Fruit fly (Drosophila melanogaster) whole organism, embryonic: Measurements from ENCODE around the gene cert.
A peak's percentile ranks its signal among the peaks of the same experiment; 100 is the strongest.

ENCODE experiments used
- Abd-B ChIP-seq: fragments of 200-800 bp; sonication (Bioruptor generic); optimal IDR thresholded peaks from 2 replicates; lab custom pipeline; 2018; ENCODE audit warnings: missing biosample characterization, mild to moderate bottlenecking, missing genetic modification characterization, moderate library complexity
- Adf1 ChIP-seq: fragments of 200-800 bp; sonication (Bioruptor generic); IDR thresholded peaks from 2 replicates; pipeline ENCODE4 v1.3.6; 2022; ENCODE audit warnings: missing biosample characterization, missing genetic modification characterization
- Awh ChIP-seq: fragments of 200-800 bp; sonication (Bioruptor generic); IDR thresholded peaks from 2 replicates; pipeline ENCODE4, ENCODE4 v1.3.6; 2022; ENCODE audit warnings: missing biosample characterization, missing genetic modification characterization
- Bgb ChIP-seq: fragments of 200-800 bp; sonication (Bioruptor generic); IDR thresholded peaks from 2 replicates; pipeline ENCODE4 v1.3.6; 2022; ENCODE audit warnings: missing biosample characterization, missing genetic modification characterization; ENCODE audit not compliant: partially characterized antibody
- CG10543 ChIP-seq: fragments of 200-800 bp; sonication (Bioruptor generic); optimal IDR thresholded peaks from 3 replicates; lab custom pipeline; 2017; ENCODE audit warnings: missing biosample characterization, mild to moderate bottlenecking, missing genetic modification characterization, moderate library complexity
- CG12391 ChIP-seq: fragments of 200-800 bp; sonication (Bioruptor generic); optimal IDR thresholded peaks from 3 replicates; lab custom pipeline; 2018; ENCODE audit warnings: missing biosample characterization, mild to moderate bottlenecking, missing genetic modification characterization, moderate library complexity
- CG13296 ChIP-seq: fragments of 200-800 bp; sonication (Bioruptor generic); optimal IDR thresholded peaks from 3 replicates; lab custom pipeline; 2018; ENCODE audit warnings: missing biosample characterization, mild to moderate bottlenecking, missing genetic modification characterization
- CG14710 ChIP-seq: fragments of 200-800 bp; sonication (Bioruptor generic); optimal IDR thresholded peaks from 3 replicates; lab custom pipeline; 2019; ENCODE audit warnings: missing biosample characterization, mild to moderate bottlenecking, missing genetic modification characterization, moderate library complexity
- CG16863 ChIP-seq: fragments of 200-800 bp; sonication (Bioruptor generic); optimal IDR thresholded peaks from 3 replicates; lab custom pipeline; 2016; ENCODE audit warnings: missing biosample characterization, missing genetic modification characterization
- CG17359 ChIP-seq: fragments of 200-800 bp; sonication (Bioruptor generic); optimal IDR thresholded peaks from 3 replicates; lab custom pipeline; 2018; ENCODE audit warnings: missing biosample characterization, mild to moderate bottlenecking, missing genetic modification characterization, moderate library complexity
- CG17829 ChIP-seq: fragments of 200-800 bp; optimal IDR thresholded peaks from 2 replicates; lab custom pipeline; 2019; ENCODE audit warnings: missing biosample characterization, mild to moderate bottlenecking, missing genetic modification characterization, moderate library complexity
- CG2120 ChIP-seq: fragments of 200-800 bp; sonication (Bioruptor generic); optimal IDR thresholded peaks from 3 replicates; lab custom pipeline; 2016; ENCODE audit warnings: missing biosample characterization, missing genetic modification characterization
- CG30020 ChIP-seq: fragments of 200-800 bp; optimal IDR thresholded peaks from 2 replicates; lab custom pipeline; 2019; ENCODE audit warnings: missing biosample characterization, mild to moderate bottlenecking, missing genetic modification characterization, moderate library complexity
- CG30403 ChIP-seq: fragments of 200-800 bp; sonication (Bioruptor generic); optimal IDR thresholded peaks from 3 replicates; lab custom pipeline; 2016; ENCODE audit warnings: missing biosample characterization, missing genetic modification characterization
- CG3065 ChIP-seq: fragments of 200-800 bp; sonication (Bioruptor generic); optimal IDR thresholded peaks from 2 replicates; lab custom pipeline; 2016; ENCODE audit warnings: missing biosample characterization, missing genetic modification characterization
- CG3281 ChIP-seq: fragments of 200-800 bp; sonication (Bioruptor generic); optimal IDR thresholded peaks from 3 replicates; lab custom pipeline; 2017; ENCODE audit warnings: missing biosample characterization, mild to moderate bottlenecking, missing genetic modification characterization
- CG4707 ChIP-seq: fragments of 200-800 bp; sonication (Bioruptor generic); optimal IDR thresholded peaks from 2 replicates; lab custom pipeline; 2018; ENCODE audit warnings: missing biosample characterization, mild to moderate bottlenecking, missing genetic modification characterization, moderate library complexity
- CG4820 ChIP-seq: fragments of 200-800 bp; sonication (Bioruptor generic); optimal IDR thresholded peaks from 3 replicates; lab custom pipeline; 2016; ENCODE audit warnings: missing biosample characterization, missing genetic modification characterization
- CG6683 ChIP-seq: fragments of 200-800 bp; sonication (Bioruptor generic); optimal IDR thresholded peaks from 2 replicates; lab custom pipeline; 2017; ENCODE audit warnings: missing biosample characterization, mild to moderate bottlenecking, missing genetic modification characterization, missing genetic modification reagents
- CG6813 ChIP-seq: fragments of 200-800 bp; sonication (Bioruptor generic); optimal IDR thresholded peaks from 2 replicates; lab custom pipeline; 2017; ENCODE audit warnings: missing biosample characterization, missing genetic modification characterization, mild to moderate bottlenecking, moderate library complexity, missing genetic modification reagents
- CG7928 ChIP-seq: fragments of 200-800 bp; sonication (Bioruptor generic); optimal IDR thresholded peaks from 2 replicates; lab custom pipeline; 2017; ENCODE audit warnings: missing biosample characterization, mild to moderate bottlenecking, missing genetic modification characterization
- CG7963 ChIP-seq: fragments of 200-800 bp; sonication (Bioruptor generic); IDR thresholded peaks from 3 replicates; pipeline ENCODE4 v1.3.6; 2022; ENCODE audit warnings: missing biosample characterization, missing genetic modification characterization; ENCODE audit not compliant: partially characterized antibody
- CG9817 ChIP-seq: fragments of 200-800 bp; sonication (Bioruptor generic); optimal IDR thresholded peaks from 2 replicates; lab custom pipeline; 2018; ENCODE audit warnings: missing biosample characterization, mild to moderate bottlenecking, missing genetic modification characterization, moderate library complexity
- Dek ChIP-seq: fragments of 200-800 bp; sonication (Bioruptor generic); optimal IDR thresholded peaks from 3 replicates; lab custom pipeline; 2019; ENCODE audit warnings: missing biosample characterization, mild to moderate bottlenecking, missing genetic modification characterization, moderate library complexity
- Dp ChIP-seq: fragments of 200-800 bp; sonication (Bioruptor generic); optimal IDR thresholded peaks from 2 replicates; lab custom pipeline; 2018; ENCODE audit warnings: missing biosample characterization, mild to moderate bottlenecking, missing genetic modification characterization, moderate library complexity
- Dref ChIP-seq: fragments of 200-800 bp; sonication (Bioruptor generic); IDR thresholded peaks from 2 replicates; pipeline ENCODE4 v1.3.6; 2022; ENCODE audit warnings: missing biosample characterization, missing genetic modification characterization
- Fer1 ChIP-seq: fragments of 200-800 bp; sonication (Bioruptor generic); optimal IDR thresholded peaks from 2 replicates; lab custom pipeline; 2017; ENCODE audit warnings: missing biosample characterization, mild to moderate bottlenecking, missing genetic modification characterization
- Hmr ChIP-seq: fragments of 200-800 bp; sonication (Bioruptor generic); optimal IDR thresholded peaks from 3 replicates; lab custom pipeline; 2017; ENCODE audit warnings: mild to moderate bottlenecking, missing biosample characterization, missing genetic modification reagents, missing genetic modification characterization
- Hr78 ChIP-seq, 2 experiments: fragments of 200-800 bp in 1 of 2; fragments of >200 bp in 1 of 2; sonication (Bioruptor generic) in 1 of 2; optimal IDR thresholded peaks; 2 replicates each; lab custom pipeline; 2017 to 2019; ENCODE audit warnings: missing biosample characterization in 2 of 2, missing genetic modification characterization in 2 of 2, mild to moderate bottlenecking in 1 of 2, moderate library complexity in 1 of 2
- Hsf ChIP-seq: fragments of 200-800 bp; sonication (Bioruptor generic); optimal IDR thresholded peaks from 3 replicates; lab custom pipeline; 2016; ENCODE audit warnings: missing biosample characterization, missing genetic modification characterization
- Kr ChIP-seq: fragments of 200-800 bp; sonication (Bioruptor generic); optimal IDR thresholded peaks from 2 replicates; lab custom pipeline; 2017; ENCODE audit warnings: missing biosample characterization, mild to moderate bottlenecking, missing genetic modification characterization
- MBD-R2 ChIP-seq: fragments of 200-800 bp; sonication (Bioruptor generic); IDR thresholded peaks from 2 replicates; pipeline ENCODE4 v1.3.6; 2022; ENCODE audit warnings: missing biosample characterization, missing genetic modification characterization
- Pdp1 ChIP-seq, 2 experiments: fragments of 200-800 bp; sonication (Bioruptor generic); optimal IDR thresholded peaks; 3 replicates each; lab custom pipeline; 2016; ENCODE audit warnings: missing biosample characterization in 2 of 2, missing genetic modification characterization in 2 of 2, mild to moderate bottlenecking in 1 of 2, moderate library complexity in 1 of 2
- al ChIP-seq: fragments of 200-800 bp; sonication (Bioruptor generic); IDR thresholded peaks from 2 replicates; pipeline ENCODE4 v1.3.6; 2022; ENCODE audit warnings: missing biosample characterization, missing genetic modification characterization
- aop ChIP-seq: fragments of 200-800 bp; sonication (Bioruptor generic); IDR thresholded peaks from 2 replicates; pipeline ENCODE4 v1.3.6; 2022; ENCODE audit warnings: missing biosample characterization, missing genetic modification characterization
- bbx ChIP-seq: fragments of 200-800 bp; sonication (Bioruptor generic); IDR thresholded peaks from 2 replicates; pipeline ENCODE4 v1.3.6; 2022; ENCODE audit warnings: missing biosample characterization, missing genetic modification characterization; ENCODE audit not compliant: partially characterized antibody
- dan ChIP-seq: fragments of 200-800 bp; sonication (Bioruptor generic); IDR thresholded peaks from 2 replicates; pipeline ENCODE4 v1.3.6; 2022; ENCODE audit warnings: missing biosample characterization, missing genetic modification characterization
- dati ChIP-seq: fragments of 200-800 bp; sonication (Bioruptor generic); IDR thresholded peaks from 2 replicates; pipeline ENCODE4 v1.3.6; 2022; ENCODE audit warnings: missing biosample characterization, missing genetic modification characterization
- eve ChIP-seq, 2 experiments: fragments of >200 bp; optimal IDR thresholded peaks; 2 replicates each; lab custom pipeline; 2017; ENCODE audit warnings: missing biosample characterization in 2 of 2, missing genetic modification characterization in 2 of 2
- fd96Cb ChIP-seq: fragments of 200-800 bp; sonication (Bioruptor generic); optimal IDR thresholded peaks from 2 replicates; lab custom pipeline; 2018; ENCODE audit warnings: missing biosample characterization, mild to moderate bottlenecking, missing genetic modification characterization, moderate library complexity
- fru ChIP-seq: fragments of >200 bp; optimal IDR thresholded peaks from 2 replicates; lab custom pipeline; 2017
- grau ChIP-seq: fragments of 200-800 bp; optimal IDR thresholded peaks from 3 replicates; lab custom pipeline; 2019; ENCODE audit warnings: missing biosample characterization, mild to moderate bottlenecking, missing genetic modification characterization, moderate library complexity
- nerfin-2 ChIP-seq: fragments of 200-800 bp; sonication (Bioruptor generic); IDR thresholded peaks from 2 replicates; pipeline ENCODE4 v1.3.6; 2022; ENCODE audit warnings: missing biosample characterization, missing genetic modification characterization; ENCODE audit not compliant: partially characterized antibody
- pb ChIP-seq: fragments of 200-800 bp; sonication (Bioruptor generic); optimal IDR thresholded peaks from 3 replicates; lab custom pipeline; 2016; ENCODE audit warnings: missing biosample characterization, missing genetic modification characterization
- peb ChIP-seq: fragments of 200-800 bp; sonication (Bioruptor generic); IDR thresholded peaks from 2 replicates; pipeline ENCODE4 v1.3.6; 2022; ENCODE audit warnings: missing biosample characterization, missing genetic modification characterization
- pfk ChIP-seq: fragments of 200-800 bp; sonication (Bioruptor generic); optimal IDR thresholded peaks from 2 replicates; lab custom pipeline; 2018; ENCODE audit warnings: missing biosample characterization, mild to moderate bottlenecking, missing genetic modification characterization, moderate library complexity
- rib ChIP-seq: fragments of 200-800 bp; sonication (Bioruptor generic); IDR thresholded peaks from 2 replicates; pipeline ENCODE4 v1.3.6; 2022; ENCODE audit warnings: missing biosample characterization, missing genetic modification characterization
- sima ChIP-seq: fragments of 200-800 bp; sonication (Bioruptor generic); optimal IDR thresholded peaks from 2 replicates; lab custom pipeline; 2016; ENCODE audit warnings: missing biosample characterization, missing genetic modification characterization
- sob ChIP-seq: fragments of 200-800 bp; sonication (Bioruptor generic); IDR thresholded peaks from 2 replicates; pipeline ENCODE4 v1.3.6; 2022; ENCODE audit warnings: missing biosample characterization, missing genetic modification characterization

The cert gene

dm6 chr3L:8315141-8315816 is 25.6 kb upstream of the cert start, which contains the start of gene Cpsf6 (continued):
- TF ChIP-seq pb (GFP tag; lab: Kevin White, UChicago) (no peak), rib (GFP tag; lab: Robert Waterston, UW) (peak; percentile 63), pfk (GFP tag; lab: Kevin White, UChicago) (peak; percentile 3), sob (peak; percentile 58), fd96Cb (tag; lab: Kevin White, UChicago) (peak; percentile 52), CG10543 (GFP tag; lab: Kevin White, UChicago) (peak; percentile 28), CG4707 (no peak), bbx (GFP tag; lab: Robert Waterston, UW) (no peak), CG12391 (tag; lab: Kevin White, UChicago) (peak; percentile 87), peb (GFP tag; lab: Robert Waterston, UW) (no peak), CG30020 (peak; percentile 64), al (GFP tag; lab: Robert Waterston, UW) (peak; percentile 48; the same call in 1 of the 2 replicates), nerfin-2 (GFP tag; lab: Robert Waterston, UW) (0 out of 2 replicates have a peak, but pooled peaks have one; percentile 18), fru (lab: Kevin White, UChicago) (no peak), CG17829 (tag; lab: Kevin White, UChicago) (peak; percentile 80), CG3281 (peak; percentile 19), Dp (GFP tag; lab: Kevin White, UChicago) (peak; percentile 67), Hr78 (GFP tag; optimal IDR thresholded peaks at IDR 0.05; lab: Kevin White, UChicago) (no peak), eve (GFP tag; optimal IDR thresholded peaks at IDR 0.05; lab: Kevin White, UChicago) (no peak), Fer1 (GFP tag; lab: Kevin White, UChicago) (no peak), CG9817 (tag; lab: Kevin White, UChicago) (peak; percentile 75), CG7963 (GFP tag; lab: Robert Waterston, UW) (no peak), MBD-R2 (GFP tag; lab: Robert Waterston, UW) (peak; percentile 34; the same call in 1 of the 2 replicates), Dref (GFP tag; lab: Robert Waterston, UW) (peak; percentile 76), Adf1 (peak; percentile 48; the same call in 1 of the 2 replicates), Pdp1 (GFP tag; optimal IDR thresholded peaks at IDR 0.05; lab: Kevin White, UChicago) (peak in 1 of 2 experiments; percentile 40), Kr (GFP tag; lab: Kevin White, UChicago) (no peak), Hmr (GFP tag; lab: Kevin White, UChicago) (peak; percentile 57), Hsf (GFP tag; lab: Kevin White, UChicago) (peak; percentile 61), CG16863 (GFP tag; lab: Kevin White, UChicago) (peak; percentile 17), CG30403 (GFP tag; lab: Kevin White, UChicago) (peak; percentile 70), CG17359 (tag; lab: Kevin White, UChicago) (peak; percentile 52), CG6683 (no peak), Awh (GFP tag; lab: Robert Waterston, UW) (peak; percentile 54; the same call in 1 of the 2 replicates), aop (GFP tag; lab: Robert Waterston, UW) (no peak), CG6813 (no peak), grau (tag; lab: Kevin White, UChicago) (peak; percentile 75), Abd-B (peak; percentile 26), Dek (tag; lab: Kevin White, UChicago) (peak; percentile 65), dati (GFP tag; lab: Robert Waterston, UW) (no peak), sima (GFP tag; lab: Kevin White, UChicago) (no peak), CG14710 (tag; lab: Kevin White, UChicago) (peak; percentile 87), CG4820 (GFP tag; lab: Kevin White, UChicago) (peak; percentile 37), CG2120 (GFP tag; lab: Kevin White, UChicago) (peak; percentile 70), dan (GFP tag; lab: Robert Waterston, UW) (no peak), Bgb (GFP tag; lab: Robert Waterston, UW) (peak; percentile 31; the same call in 1 of the 2 replicates), CG7928 (GFP tag; lab: Kevin White, UChicago) (peak; percentile 56), CG13296 (GFP tag; lab: Kevin White, UChicago) (peak; percentile 57), CG3065 (GFP tag; lab: Kevin White, UChicago) (peak; percentile 1)
